Worm (Caenorhabditis elegans): ENCODE measurements around the gene K11D12.12.
A peak's percentile ranks its signal among the peaks of the same experiment; 100 is the strongest.

The K11D12.12 gene

ce11 chrV:5049333-5049942 is 2.6 kb upstream of the K11D12.12 start, which contains the start of the genes pqn-51 and K11D12.14 (continued):
- TF ChIP-seq R02D3.7 (tag; optimal IDR thresholded peaks at IDR 0.05) (peak; percentile 61), elt-1 (tag; optimal IDR thresholded peaks at IDR 0.05) (peak; percentile 72), lin-39 (tag; optimal IDR thresholded peaks at IDR 0.05) (peak; percentile 85), eor-1 (tag; optimal IDR thresholded peaks at IDR 0.05) (peak in 1 of 2 experiments; percentile 27), nhr-11 (tag; optimal IDR thresholded peaks at IDR 0.05) (peak; percentile 86)

- TF ChIP-seq zag-1 (tag; optimal IDR thresholded peaks at IDR 0.05) (no peak), tbx-2 (tag; optimal IDR thresholded peaks at IDR 0.05) (no peak), mml-1 (tag; optimal IDR thresholded peaks at IDR 0.05) (no peak), ceh-9 (tag; optimal IDR thresholded peaks at IDR 0.05) (no peak), nfya-1 (tag; optimal IDR thresholded peaks at IDR 0.05; ENCODE audit: insufficient read depth) (no peak), nhr-11 (tag; optimal IDR thresholded peaks at IDR 0.05) (no peak), pha-4 (tag; optimal IDR thresholded peaks at IDR 0.05) (no peak), sea-2 (GFP tag; optimal IDR thresholded peaks at IDR 0.05) (no peak)
Observed at ce11 chrV:5050073-5050599, 1.9 kb upstream of the K11D12.12 start.

- TF ChIP-seq eor-1 (tag; optimal IDR thresholded peaks at IDR 0.05) (no peak), mdl-1 (tag; optimal IDR thresholded peaks at IDR 0.05) (no peak), mml-1 (tag; optimal IDR thresholded peaks at IDR 0.05) (no peak), nhr-25 (tag; optimal IDR thresholded peaks at IDR 0.05) (no peak), nhr-23 (tag; optimal IDR thresholded peaks at IDR 0.05) (no peak)
Observed at ce11 chrV:5053335-5053734, 1.3 kb downstream of the K11D12.12 start, which contains the start of gene cwp-4. Gene cwp-4, plus strand, starts transcription at chrV:5053635.

DNA sequence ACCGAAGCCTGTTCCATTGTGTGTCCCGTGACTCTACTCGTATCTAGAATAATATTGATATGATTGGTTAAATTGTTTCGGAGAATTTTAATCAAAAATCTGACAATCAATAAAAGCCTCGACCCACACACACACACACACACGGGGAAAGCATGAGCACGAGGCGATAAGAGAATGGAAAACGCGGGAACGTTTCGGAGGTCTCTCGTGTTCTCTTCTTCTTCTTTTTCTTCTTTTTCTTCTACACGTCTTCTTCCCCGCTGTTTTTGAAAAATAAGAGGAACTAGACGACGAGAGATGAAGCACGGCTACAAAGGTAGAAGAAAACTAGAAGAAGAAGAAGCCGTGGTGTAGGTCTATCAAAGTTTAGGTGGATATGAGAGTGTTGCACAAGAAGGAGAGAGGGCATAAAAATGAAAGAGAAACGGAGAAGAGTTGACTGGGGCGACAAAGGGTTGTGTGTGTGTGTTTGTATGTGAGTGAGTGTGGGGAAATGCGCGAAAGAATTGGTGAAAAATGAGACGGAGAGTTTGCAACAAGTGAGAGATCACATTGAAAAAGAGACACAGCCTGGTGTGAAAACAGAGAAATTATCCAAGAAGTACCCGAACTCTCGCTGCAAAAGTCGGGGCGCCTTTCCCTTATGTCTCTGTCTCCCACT is 12.8 kb downstream of the K11D12.12 start, which contains the start of gene mlk-1:
Gene mlk-1 (minus strand): TSS at position 51 of the 661 bp plus-strand sequence.
- TF ChIP-seq ceh-82 (tag; optimal IDR thresholded peaks at IDR 0.05) (no peak), unc-62 (GFP tag; optimal IDR thresholded peaks at IDR 0.05) (no peak), elt-3 (tag; optimal IDR thresholded peaks at IDR 0.05) (no peak), ama-1 (optimal IDR thresholded peaks at IDR 0.05) (peak; percentile 26), ceh-16 (tag; optimal IDR thresholded peaks at IDR 0.05) (no peak), nhr-67 (tag; optimal IDR thresholded peaks at IDR 0.05) (no peak), nhr-11 (tag; optimal IDR thresholded peaks at IDR 0.05) (peak; percentile 66), ztf-4 (tag; optimal IDR thresholded peaks at IDR 0.05) (no peak), nhr-23 (tag; optimal IDR thresholded peaks at IDR 0.05) (peak; percentile 48), elt-2 (tag; optimal IDR thresholded peaks at IDR 0.05) (peak; percentile 54), nhr-43 (tag; optimal IDR thresholded peaks at IDR 0.05; ENCODE audit: poor library complexity, severe bottlenecking) (peak; percentile 36), skn-1 (tag; optimal IDR thresholded peaks at IDR 0.05) (no peak), pqm-1 (tag; optimal IDR thresholded peaks at IDR 0.05) (peak; percentile 16), egl-27 (tag; optimal IDR thresholded peaks at IDR 0.05) (peak; percentile 83), pha-4 (tag; optimal IDR thresholded peaks at IDR 0.05) (peak; percentile 69), R02D3.7 (tag; optimal IDR thresholded peaks at IDR 0.05) (no peak), lsy-12 (tag; optimal IDR thresholded peaks at IDR 0.05) (peak; percentile 5), aly-2 (tag; optimal IDR thresholded peaks at IDR 0.05) (no peak), snpc-4 (tag; optimal IDR thresholded peaks at IDR 0.05) (peak; percentile 25), tbx-2 (tag; optimal IDR thresholded peaks at IDR 0.05) (no peak), nhr-28 (tag; optimal IDR thresholded peaks at IDR 0.05) (no peak), nhr-76 (tag; optimal IDR thresholded peaks at IDR 0.05) (no peak), nhr-77 (tag; optimal IDR thresholded peaks at IDR 0.05) (no peak), ceh-9 (tag; optimal IDR thresholded peaks at IDR 0.05) (no peak), mdl-1 (tag; optimal IDR thresholded peaks at IDR 0.05) (peak; percentile 30), eor-1 (tag; optimal IDR thresholded peaks at IDR 0.05) (no peak), fkh-10 (GFP tag; optimal IDR thresholded peaks at IDR 0.05) (peak; percentile 89), ceh-28 (tag; optimal IDR thresholded peaks at IDR 0.05) (peak; percentile 37), egl-5 (tag; optimal IDR thresholded peaks at IDR 0.05) (no peak), ztf-11 (tag; optimal IDR thresholded peaks at IDR 0.05) (no peak), hmg-11 (tag; optimal IDR thresholded peaks at IDR 0.05) (peak; percentile 89), sea-2 (GFP tag; optimal IDR thresholded peaks at IDR 0.05) (no peak), nhr-237 (tag; optimal IDR thresholded peaks at IDR 0.05) (no peak), jun-1 (tag; optimal IDR thresholded peaks at IDR 0.05) (peak; percentile 38), ZK546.5 (tag; optimal IDR thresholded peaks at IDR 0.05) (no peak), lin-15B (tag; optimal IDR thresholded peaks at IDR 0.05) (peak; percentile 44), lin-39 (tag; optimal IDR thresholded peaks at IDR 0.05) (peak; percentile 68), nhr-25 (tag; optimal IDR thresholded peaks at IDR 0.05) (peak; percentile 39), mml-1 (tag; optimal IDR thresholded peaks at IDR 0.05) (no peak), elt-1 (tag; optimal IDR thresholded peaks at IDR 0.05) (no peak), daf-12 (tag; optimal IDR thresholded peaks at IDR 0.05) (no peak)
